Worm (Caenorhabditis elegans) whole organism, L1 larva: ENCODE data around the gene nduf-9.

Source experiments
- C04F5.9 ChIP-seq: sonication (generic microtip); optimal IDR thresholded peaks from 2 replicates; lab custom pipeline; 2016; ENCODE audit warnings: missing genetic modification characterization, missing compliant biosample characterization
- aha-1 ChIP-seq: fragments of 150-350 bp; optimal IDR thresholded peaks from 2 replicates; lab custom pipeline; 2014; ENCODE audit warnings: missing biosample characterization, missing genetic modification characterization
- alr-1 ChIP-seq: fragments of 200-800 bp; sonication (Bioruptor generic); optimal IDR thresholded peaks from 2 replicates; lab custom pipeline; 2018; ENCODE audit warnings: borderline replicate concordance, mild to moderate bottlenecking, missing genetic modification characterization, missing compliant biosample characterization
- aly-2 ChIP-seq: fragments of 150-350 bp; optimal IDR thresholded peaks from 2 replicates; lab custom pipeline; 2014; ENCODE audit warnings: missing biosample characterization, missing genetic modification characterization
- ama-1 ChIP-seq: fragments of 150-350 bp; optimal IDR thresholded peaks from 2 replicates; lab custom pipeline; 2014
- ceh-63 ChIP-seq: fragments of 200-800 bp; sonication (Bioruptor generic); optimal IDR thresholded peaks from 2 replicates; lab custom pipeline; 2018; ENCODE audit warnings: mild to moderate bottlenecking, missing genetic modification characterization, missing compliant biosample characterization
- ceh-82 ChIP-seq, 3 experiments: fragments of 150-350 bp in 1 of 3; sonication (generic microtip) in 2 of 3; optimal IDR thresholded peaks; 2 replicates each; lab custom pipeline; 2014 to 2017; ENCODE audit warnings: missing biosample characterization in 3 of 3, missing genetic modification characterization in 3 of 3
- dpl-1 ChIP-seq, 3 experiments: fragments of 150-350 bp in 2 of 3; sonication (generic microtip) in 1 of 3; optimal IDR thresholded peaks; 2 replicates each; lab custom pipeline; 2014 to 2017; ENCODE audit warnings: missing biosample characterization in 3 of 3, missing genetic modification characterization in 3 of 3, missing genetic modification reagents in 3 of 3
- dsc-1 ChIP-seq: sonication (generic microtip); optimal IDR thresholded peaks from 2 replicates; lab custom pipeline; 2016; ENCODE audit warnings: mild to moderate bottlenecking, missing genetic modification characterization, missing compliant biosample characterization
- egl-27 ChIP-seq, 2 experiments: fragments of 150-350 bp in 1 of 2; sonication (generic microtip); optimal IDR thresholded peaks; 3 replicates each; lab custom pipeline; 2017 to 2018; ENCODE audit warnings: missing biosample characterization in 2 of 2, missing genetic modification characterization in 2 of 2, missing genetic modification reagents in 2 of 2
- elt-2 ChIP-seq: sonication (generic microtip); optimal IDR thresholded peaks from 2 replicates; lab custom pipeline; 2016; ENCODE audit warnings: missing genetic modification characterization, mild to moderate bottlenecking, inconsistent platforms, missing compliant biosample characterization, missing genetic modification reagents
- elt-3 ChIP-seq, 6 experiments: fragments of 150-350 bp in 1 of 6; sonication (generic microtip); optimal IDR thresholded peaks; 2 replicates each; lab custom pipeline; 2017 to 2018; ENCODE audit warnings: missing biosample characterization in 6 of 6, missing genetic modification characterization in 6 of 6, inconsistent platforms in 1 of 6
- ets-5 ChIP-seq: fragments of 200-800 bp; sonication (Bioruptor generic); IDR thresholded peaks from 2 replicates; pipeline ENCODE4 v1.3.6; 2022; ENCODE audit warnings: missing genetic modification characterization, missing compliant biosample characterization
- fos-1 ChIP-seq: fragments of 150-350 bp; optimal IDR thresholded peaks from 2 replicates; lab custom pipeline; 2014; ENCODE audit warnings: missing biosample characterization, missing genetic modification characterization
- hlh-4 ChIP-seq: sonication (generic microtip); optimal IDR thresholded peaks from 2 replicates; lab custom pipeline; 2016; ENCODE audit warnings: mild to moderate bottlenecking, missing genetic modification characterization, missing compliant biosample characterization
- hpl-2 ChIP-seq: fragments of 150-350 bp; optimal IDR thresholded peaks from 2 replicates; lab custom pipeline; 2014; ENCODE audit warnings: missing biosample characterization, missing genetic modification reagents, missing genetic modification characterization
- irx-1 ChIP-seq: sonication (generic microtip); optimal IDR thresholded peaks from 2 replicates; lab custom pipeline; 2016; ENCODE audit warnings: missing genetic modification characterization, missing compliant biosample characterization
- isw-1 ChIP-seq: fragments of 200-800 bp; sonication (Bioruptor generic); IDR thresholded peaks from 2 replicates; pipeline ENCODE4 v1.3.6; 2022; ENCODE audit warnings: missing genetic modification characterization, missing compliant biosample characterization
- jun-1 ChIP-seq: fragments of 150-350 bp; optimal IDR thresholded peaks from 2 replicates; lab custom pipeline; 2014; ENCODE audit warnings: missing biosample characterization, missing genetic modification reagents, missing genetic modification characterization
- lin-13 ChIP-seq: fragments of 150-350 bp; optimal IDR thresholded peaks from 2 replicates; lab custom pipeline; 2014; ENCODE audit warnings: missing biosample characterization, missing genetic modification reagents, missing genetic modification characterization
- lin-14 ChIP-seq: fragments of 200-800 bp; sonication (Bioruptor generic); optimal IDR thresholded peaks from 2 replicates; lab custom pipeline; 2018; ENCODE audit warnings: mild to moderate bottlenecking, missing genetic modification characterization, moderate library complexity, missing compliant biosample characterization
- lin-35 ChIP-seq, 2 experiments: fragments of 150-350 bp; optimal IDR thresholded peaks; 2 replicates each; lab custom pipeline; 2014; ENCODE audit warnings: missing biosample characterization in 2 of 2, missing genetic modification characterization in 2 of 2, missing genetic modification reagents in 2 of 2
- lin-39 ChIP-seq: fragments of 150-350 bp; optimal IDR thresholded peaks from 2 replicates; lab custom pipeline; 2014; ENCODE audit warnings: missing biosample characterization, missing genetic modification reagents, missing genetic modification characterization
- mab-9 ChIP-seq: fragments of 200-800 bp; sonication (Bioruptor generic); IDR thresholded peaks from 2 replicates; pipeline ENCODE4 v1.3.6; 2022; ENCODE audit warnings: missing genetic modification reagents, missing genetic modification characterization, missing compliant biosample characterization
- nhr-12 ChIP-seq: sonication (generic microtip); optimal IDR thresholded peaks from 2 replicates; lab custom pipeline; 2017; ENCODE audit warnings: missing biosample characterization, missing genetic modification characterization
- nhr-19 ChIP-seq: fragments of 200-800 bp; sonication (Bioruptor generic); conservative IDR thresholded peaks from 2 replicates; pipeline ENCODE4 v1.3.6; 2022; ENCODE audit warnings: missing genetic modification characterization, missing compliant biosample characterization
- nhr-28 ChIP-seq: fragments of 150-350 bp; optimal IDR thresholded peaks from 2 replicates; lab custom pipeline; 2014; ENCODE audit warnings: missing biosample characterization, missing genetic modification characterization
- nhr-47 ChIP-seq: sonication (generic microtip); optimal IDR thresholded peaks from 2 replicates; lab custom pipeline; 2016; ENCODE audit warnings: mild to moderate bottlenecking, missing genetic modification characterization, moderate library complexity, missing compliant biosample characterization
- nhr-76 ChIP-seq: sonication (generic microtip); optimal IDR thresholded peaks from 2 replicates; lab custom pipeline; 2017; ENCODE audit warnings: missing biosample characterization, missing genetic modification characterization
- nhr-77 ChIP-seq: fragments of 150-350 bp; optimal IDR thresholded peaks from 2 replicates; lab custom pipeline; 2014; ENCODE audit warnings: missing biosample characterization, missing genetic modification characterization
- nhr-85 ChIP-seq: sonication (generic microtip); peaks from one replicate; lab custom pipeline; 2016; ENCODE audit warnings: missing genetic modification characterization, inconsistent platforms, missing compliant biosample characterization
- pax-3 ChIP-seq: fragments of 200-800 bp; sonication (Bioruptor generic); optimal IDR thresholded peaks from 2 replicates; lab custom pipeline; 2018; ENCODE audit warnings: mild to moderate bottlenecking, missing genetic modification characterization, moderate library complexity, missing compliant biosample characterization
- pqm-1 ChIP-seq: sonication (generic microtip); optimal IDR thresholded peaks from 3 replicates; lab custom pipeline; 2017; ENCODE audit warnings: missing biosample characterization, missing genetic modification characterization
- skn-1 ChIP-seq: fragments of 150-350 bp; optimal IDR thresholded peaks from 2 replicates; lab custom pipeline; 2014; ENCODE audit warnings: missing biosample characterization, missing genetic modification characterization
- snpc-4 ChIP-seq: fragments of 150-350 bp; optimal IDR thresholded peaks from 2 replicates; lab custom pipeline; 2014; ENCODE audit warnings: missing biosample characterization, missing genetic modification characterization
- tbx-2 ChIP-seq: sonication (generic microtip); optimal IDR thresholded peaks from 2 replicates; lab custom pipeline; 2016; ENCODE audit warnings: missing genetic modification characterization, missing compliant biosample characterization
- tlp-1 ChIP-seq: fragments of 150-350 bp; optimal IDR thresholded peaks from 2 replicates; lab custom pipeline; 2014; ENCODE audit warnings: missing biosample characterization, missing genetic modification characterization
- unc-62 ChIP-seq: fragments of 150-350 bp; optimal IDR thresholded peaks from 2 replicates; lab custom pipeline; 2014; ENCODE audit warnings: missing biosample characterization, missing genetic modification reagents, missing genetic modification characterization
- unc-86 ChIP-seq: sonication (generic microtip); optimal IDR thresholded peaks from 2 replicates; lab custom pipeline; 2016; ENCODE audit warnings: missing genetic modification characterization, missing compliant biosample characterization
- unc-98 ChIP-seq: fragments of 200-800 bp; sonication (Bioruptor generic); IDR thresholded peaks from 2 replicates; pipeline ENCODE4 v1.3.6; 2022; ENCODE audit warnings: missing genetic modification characterization, missing compliant biosample characterization
- vab-15 ChIP-seq: sonication (generic microtip); optimal IDR thresholded peaks from 2 replicates; lab custom pipeline; 2017; ENCODE audit warnings: missing genotype, mild to moderate bottlenecking, missing genetic modification characterization, missing compliant biosample characterization
- xbp-1 ChIP-seq: sonication (generic microtip); optimal IDR thresholded peaks from 2 replicates; lab custom pipeline; 2016; ENCODE audit warnings: missing genetic modification characterization, missing compliant biosample characterization
- ztf-11 ChIP-seq, 2 experiments: sonication (generic microtip); optimal IDR thresholded peaks; 2 replicates each; lab custom pipeline; 2016 to 2017; ENCODE audit warnings: missing genetic modification characterization in 2 of 2, missing biosample characterization in 1 of 2, missing compliant biosample characterization in 1 of 2

Gene nduf-9

DNA sequence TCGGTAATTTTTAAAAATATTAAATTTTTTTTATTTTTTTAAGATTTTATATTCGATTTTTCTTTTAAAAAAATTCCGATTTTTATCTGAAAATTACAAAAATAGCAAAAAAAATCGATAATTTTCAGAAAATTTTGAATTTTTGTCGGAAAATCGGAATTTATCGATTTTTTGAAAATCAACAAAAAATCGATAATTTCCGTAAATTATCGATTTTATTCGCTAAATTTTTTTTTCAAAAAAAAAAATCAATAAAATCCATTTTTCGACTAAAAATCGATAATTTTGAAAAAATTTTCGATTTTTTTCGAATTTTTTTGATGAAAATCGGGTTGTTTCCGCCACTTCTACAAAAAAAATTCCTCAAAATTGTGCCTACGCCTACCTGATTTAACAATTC is 6.0 kb downstream of the nduf-9 start:
- TF ChIP-seq ceh-63 (GFP tag; lab: Kevin White, UChicago) (no peak), fos-1 (tag; lab: Kevin White, UChicago) (no peak), hlh-4 (no peak), vab-15 (tag; lab: Kevin White, UChicago) (no peak), unc-98 (GFP tag; lab: Robert Waterston, UW) (no peak), irx-1 (no peak), lin-39 (tag; lab: Kevin White, UChicago) (no peak), snpc-4 (tag; lab: Kevin White, UChicago) (no peak), elt-2 (tag; lab: Kevin White, UChicago) (no peak), mab-9 (no peak), jun-1 (tag; lab: Kevin White, UChicago) (no peak), isw-1 (GFP tag; lab: Robert Waterston, UW) (no peak), ztf-11 (tag; optimal IDR thresholded peaks at IDR 0.05; lab: Kevin White, UChicago) (no peak), xbp-1 (no peak)

ce11 chrIII:3241943-3242342 is 6.4 kb downstream of the nduf-9 start:
- TF ChIP-seq dsc-1 (tag; lab: Kevin White, UChicago) (no peak), lin-13 (GFP tag; lab: Kevin White, UChicago) (no peak), tlp-1 (no peak), aha-1 (no peak), nhr-12 (tag; lab: Kevin White, UChicago) (no peak), fos-1 (tag; lab: Kevin White, UChicago) (no peak), isw-1 (GFP tag; lab: Robert Waterston, UW) (no peak), egl-27 (tag; optimal IDR thresholded peaks at IDR 0.05; lab: Kevin White, UChicago) (no peak), unc-62 (no peak), tbx-2 (tag; lab: Kevin White, UChicago) (no peak), ceh-82 (tag; optimal IDR thresholded peaks at IDR 0.05; lab: Kevin White, UChicago) (no peak), lin-14 (GFP tag; lab: Kevin White, UChicago) (no peak), nhr-77 (tag; lab: Kevin White, UChicago) (no peak)

DNA sequence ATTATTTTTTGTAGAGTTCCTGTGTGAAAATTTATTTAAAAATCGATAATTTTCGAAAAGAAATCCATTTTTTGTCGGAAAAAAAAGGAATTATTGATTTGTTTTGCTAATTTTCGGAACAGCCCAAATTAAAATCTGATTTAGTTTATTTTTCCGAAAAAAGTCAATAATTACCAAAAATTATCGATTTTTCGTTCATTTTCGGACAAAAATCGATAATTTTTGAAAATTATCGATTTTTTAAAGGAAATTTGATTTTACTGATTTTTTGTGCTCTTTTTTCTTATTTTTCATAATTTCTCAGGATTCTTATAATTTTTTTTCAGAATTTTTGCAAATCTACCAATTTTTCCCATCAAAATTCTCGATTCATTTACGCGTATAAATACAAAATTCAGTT is 7.0 kb downstream of the nduf-9 start:
- TF ChIP-seq nhr-47 (tag; lab: Kevin White, UChicago) (no peak), pax-3 (tag; lab: Kevin White, UChicago) (no peak), ama-1 (no peak), tbx-2 (tag; lab: Kevin White, UChicago) (no peak), lin-35 (GFP tag; optimal IDR thresholded peaks at IDR 0.05; lab: Kevin White, UChicago) (no peak), unc-86 (tag; lab: Kevin White, UChicago) (no peak), C04F5.9 (tag; lab: Kevin White, UChicago) (no peak), dpl-1 (GFP tag; optimal IDR thresholded peaks at IDR 0.05; lab: Kevin White, UChicago) (no peak), fos-1 (tag; lab: Kevin White, UChicago) (no peak), nhr-12 (tag; lab: Kevin White, UChicago) (no peak), isw-1 (GFP tag; lab: Robert Waterston, UW) (no peak), pqm-1 (tag; lab: Kevin White, UChicago) (no peak), aly-2 (no peak), skn-1 (tag; lab: Kevin White, UChicago) (no peak)
- TF ChIP-seq, all 84 proteins: peak for 0

DNA sequence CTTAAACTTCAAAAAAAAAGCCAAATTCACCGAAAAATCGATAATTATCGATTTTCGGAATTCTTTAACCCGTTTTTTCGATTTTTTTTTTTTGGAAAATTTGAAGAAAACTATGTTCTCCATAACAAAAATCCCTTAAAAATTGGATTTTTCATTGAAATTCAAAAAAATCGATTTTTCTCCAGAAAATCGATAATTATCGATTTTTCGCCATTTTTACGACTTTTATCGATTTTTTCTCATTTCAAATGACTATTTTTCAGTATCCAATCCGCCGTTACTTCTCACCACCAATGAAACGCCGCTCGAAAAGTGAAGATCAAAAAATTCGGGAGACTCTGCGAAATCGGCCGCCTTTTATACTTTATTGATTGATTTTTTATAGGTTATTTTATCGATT is 7.5 kb downstream of the nduf-9 start:
- TF ChIP-seq alr-1 (tag; lab: Kevin White, UChicago) = no peak
- no peak for TF ChIP-seq nhr-77 (tag; lab: Kevin White, UChicago)
- TF ChIP-seq ceh-63 (GFP tag; lab: Kevin White, UChicago) = no peak
- no peak for TF ChIP-seq nhr-85 (tag; lab: Kevin White, UChicago)
- TF ChIP-seq fos-1 (tag; lab: Kevin White, UChicago) = no peak
- no peak for TF ChIP-seq aha-1
- TF ChIP-seq lin-14 (GFP tag; lab: Kevin White, UChicago) = no peak
- no peak for TF ChIP-seq snpc-4 (tag; lab: Kevin White, UChicago)
- TF ChIP-seq xbp-1 = no peak
- TF ChIP-seq unc-86 (tag; lab: Kevin White, UChicago) = no peak
- TF ChIP-seq nhr-28 (tag; lab: Kevin White, UChicago) = no peak
- TF ChIP-seq nhr-76 (tag; lab: Kevin White, UChicago) = no peak
- no peak for TF ChIP-seq elt-2 (tag; lab: Kevin White, UChicago)
- no peak for TF ChIP-seq dsc-1 (tag; lab: Kevin White, UChicago)
- TF ChIP-seq nhr-12 (tag; lab: Kevin White, UChicago) = no peak
- TF ChIP-seq hpl-2 (GFP tag; lab: Kevin White, UChicago) = no peak
- no peak for TF ChIP-seq nhr-19 (GFP tag; lab: Robert Waterston, UW)
- TF ChIP-seq tbx-2 (tag; lab: Kevin White, UChicago) = no peak
- no peak for TF ChIP-seq elt-3 (tag; optimal IDR thresholded peaks at IDR 0.05; lab: Kevin White, UChicago)
- TF ChIP-seq ets-5 (GFP tag; lab: Robert Waterston, UW) = no peak
